Worm (Caenorhabditis elegans): ENCODE data around the gene R05H10.7.

Gene R05H10.7

DNA sequence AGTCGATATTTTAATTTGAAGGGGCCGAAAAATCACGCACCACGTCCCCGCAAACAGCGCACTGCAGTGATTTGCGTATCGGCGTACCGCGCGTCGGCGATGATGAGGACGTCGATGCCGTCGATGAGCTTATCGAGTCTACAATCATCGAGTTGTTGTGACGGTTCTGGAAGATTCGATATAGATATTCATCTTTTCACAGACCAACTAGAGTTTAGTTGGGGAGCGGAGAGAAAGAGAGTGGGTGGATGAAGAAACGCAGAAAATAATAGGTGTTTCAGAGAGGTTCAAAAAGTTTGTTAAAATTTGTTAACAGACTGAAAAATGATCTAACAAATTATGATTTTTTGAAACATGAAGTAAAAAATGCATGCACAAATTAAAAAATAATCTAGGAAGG, 37.0 kb upstream of the R05H10.7 start, which contains the start of gene nhr-61:
TSS of gene nhr-61 (minus strand) at position 168 of the 400 bp plus-strand sequence.
- TF ChIP-seq ztf-23 (GFP tag; IDR thresholded peaks at IDR 0.05) (no peak), med-1 (GFP tag; optimal IDR thresholded peaks at IDR 0.05; ENCODE audit: insufficient read depth) (no peak)

DNA sequence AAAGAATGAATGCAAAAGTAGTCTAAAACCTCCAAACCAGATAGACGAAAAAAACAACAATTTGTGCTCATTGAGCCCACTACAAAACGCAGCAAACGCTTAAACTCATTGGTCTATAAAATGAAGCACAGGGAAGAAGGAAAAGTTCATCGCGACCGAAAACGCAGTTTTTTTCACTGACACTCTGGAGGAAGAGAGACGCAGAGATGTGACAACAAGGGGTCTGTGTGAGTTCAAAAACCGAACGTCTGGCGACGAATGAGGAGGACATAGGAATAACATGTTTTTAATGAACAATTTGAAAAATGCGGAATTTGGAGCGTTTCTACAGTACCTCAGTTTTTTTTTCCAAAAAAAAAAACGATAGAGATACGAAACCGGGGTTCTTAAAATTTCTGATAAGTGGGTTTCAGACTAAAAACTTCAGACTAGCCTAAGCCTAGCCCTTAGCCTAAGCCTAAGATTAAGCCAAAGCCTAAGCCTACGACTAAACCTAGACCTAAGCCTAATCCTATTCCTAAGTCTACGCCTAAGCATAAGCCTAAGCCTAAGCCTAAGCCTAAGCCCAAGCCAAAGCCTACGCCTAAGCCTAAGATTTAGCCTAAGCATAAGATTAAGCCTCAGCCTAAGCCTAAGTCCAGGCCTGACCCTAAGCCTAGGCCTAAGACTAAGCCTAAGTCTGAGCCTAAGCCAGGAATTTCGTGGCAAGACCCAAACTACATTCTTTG, 35.9 kb upstream of the R05H10.7 start:
- TF ChIP-seq ztf-23 (GFP tag; IDR thresholded peaks at IDR 0.05) = no peak
- no peak for TF ChIP-seq T22C8.4 (GFP tag; IDR thresholded peaks at IDR 0.05)
- no peak for TF ChIP-seq ref-1 (GFP tag; conservative IDR thresholded peaks at IDR 0.05)
- no peak for TF ChIP-seq klf-2 (GFP tag; conservative IDR thresholded peaks at IDR 0.05)
- TF ChIP-seq med-1 (GFP tag; optimal IDR thresholded peaks at IDR 0.05; ENCODE audit: insufficient read depth) = no peak
- no peak for TF ChIP-seq cog-1 (tag; optimal IDR thresholded peaks at IDR 0.05)
- peak; percentile 28; the same call in 1 of the 2 replicates for TF ChIP-seq ztf-29 (GFP tag; IDR thresholded peaks at IDR 0.05)
- TF ChIP-seq tab-1 (GFP tag; IDR thresholded peaks at IDR 0.05) = no peak
- 0 out of 2 replicates have a peak, but pooled peaks have one; percentile 36 for TF ChIP-seq flt-1 (GFP tag; IDR thresholded peaks at IDR 0.05)

DNA sequence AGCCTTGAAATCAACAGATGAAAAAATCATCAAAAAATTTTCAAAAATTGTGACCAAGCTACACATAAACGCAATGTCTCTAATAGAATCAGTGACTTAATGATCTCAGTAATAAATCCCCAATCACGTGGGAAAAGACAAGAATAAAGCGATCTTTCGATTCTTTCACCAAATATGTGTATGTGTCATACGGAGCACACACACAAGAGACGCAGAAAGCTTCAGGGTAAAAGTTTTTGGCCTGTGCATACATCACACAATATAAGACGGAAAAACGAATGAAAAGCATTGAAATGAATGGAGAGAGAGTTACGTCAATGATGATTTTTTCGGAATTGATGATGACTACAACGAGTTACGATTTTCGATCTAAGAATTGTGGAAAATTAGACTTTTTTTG, 34.9 kb upstream of the R05H10.7 start:
- TF ChIP-seq ztf-23 (GFP tag; IDR thresholded peaks at IDR 0.05) (no peak), klf-2 (GFP tag; conservative IDR thresholded peaks at IDR 0.05) (no peak), cog-1 (tag; optimal IDR thresholded peaks at IDR 0.05) (no peak), flt-1 (GFP tag; IDR thresholded peaks at IDR 0.05) (no peak), ref-1 (GFP tag; conservative IDR thresholded peaks at IDR 0.05) (no peak), T22C8.4 (GFP tag; IDR thresholded peaks at IDR 0.05) (no peak), tab-1 (GFP tag; IDR thresholded peaks at IDR 0.05) (no peak), med-1 (GFP tag; optimal IDR thresholded peaks at IDR 0.05; ENCODE audit: insufficient read depth) (no peak), ztf-29 (GFP tag; IDR thresholded peaks at IDR 0.05) (no peak)

DNA sequence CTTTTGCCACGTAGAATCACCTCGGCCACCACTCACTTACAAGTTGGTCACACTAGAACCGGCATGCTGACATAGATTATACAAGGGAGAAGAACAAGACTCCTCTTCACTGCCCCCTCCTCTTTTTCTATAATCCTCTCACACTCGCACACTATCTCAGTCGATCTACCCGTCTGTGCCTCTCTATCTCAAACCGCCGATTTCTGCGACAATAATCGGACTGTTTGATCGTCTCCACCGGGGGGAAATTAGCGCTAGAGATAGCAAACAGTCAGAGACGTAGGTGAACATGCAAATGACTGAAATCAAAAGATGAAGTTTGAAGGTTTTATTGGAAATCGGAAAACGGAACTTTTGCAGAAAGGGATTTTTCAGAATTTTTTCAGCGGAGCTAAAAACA, 32.9 kb upstream of the R05H10.7 start:
- TF ChIP-seq cog-1 (tag; optimal IDR thresholded peaks at IDR 0.05) = peak; percentile 70
- TF ChIP-seq flt-1 (GFP tag; IDR thresholded peaks at IDR 0.05) = no peak

DNA sequence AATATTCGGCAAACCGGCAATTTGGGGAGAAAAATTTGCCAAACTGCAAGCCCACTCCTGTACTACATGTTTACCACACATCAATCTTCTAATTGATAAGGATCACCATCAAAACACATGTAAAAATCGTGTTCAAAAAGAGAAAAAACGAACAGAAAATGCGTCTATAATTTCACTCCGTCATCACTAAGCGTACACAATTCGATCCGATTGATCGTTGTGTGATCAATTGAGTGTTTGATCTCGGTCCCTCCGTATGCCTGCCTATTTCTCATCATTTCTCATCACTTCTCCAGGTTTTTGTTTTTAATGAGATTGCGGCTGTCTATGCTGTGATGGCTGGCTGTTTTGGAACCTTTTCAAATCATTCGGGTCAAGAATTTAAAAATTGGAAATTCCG, 29.9 kb upstream of the R05H10.7 start:
- TF ChIP-seq tab-1 (GFP tag; IDR thresholded peaks at IDR 0.05) = no peak
- TF ChIP-seq T22C8.4 (GFP tag; IDR thresholded peaks at IDR 0.05) = no peak
- no peak for TF ChIP-seq ref-1 (GFP tag; conservative IDR thresholded peaks at IDR 0.05)
- no peak for TF ChIP-seq flt-1 (GFP tag; IDR thresholded peaks at IDR 0.05)
- TF ChIP-seq klf-2 (GFP tag; conservative IDR thresholded peaks at IDR 0.05) = no peak
- TF ChIP-seq ztf-29 (GFP tag; IDR thresholded peaks at IDR 0.05) = no peak
- TF ChIP-seq med-1 (GFP tag; optimal IDR thresholded peaks at IDR 0.05; ENCODE audit: insufficient read depth) = no peak
- no peak for TF ChIP-seq ztf-23 (GFP tag; IDR thresholded peaks at IDR 0.05)
- no peak for TF ChIP-seq cog-1 (tag; optimal IDR thresholded peaks at IDR 0.05)

DNA sequence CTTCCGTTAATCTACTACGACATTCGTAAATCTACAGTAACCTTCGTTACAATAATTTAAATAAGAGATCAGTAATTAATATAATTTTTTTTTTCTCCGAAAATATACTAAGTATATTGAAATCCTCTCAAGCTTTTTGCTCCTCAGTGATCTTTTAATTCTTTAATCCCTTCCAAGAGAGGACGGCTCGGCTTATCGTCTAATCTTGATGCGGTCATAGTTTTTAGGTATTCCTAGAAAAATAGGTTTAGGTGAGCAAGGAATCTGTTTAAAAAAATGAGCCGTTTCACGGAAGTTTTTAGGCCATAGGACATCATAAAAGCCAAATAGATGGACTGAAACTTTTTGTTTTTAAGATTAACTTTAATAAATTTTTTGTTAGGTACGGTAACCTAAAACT, 23.3 kb upstream of the R05H10.7 start:
- TF ChIP-seq ztf-29 (GFP tag; IDR thresholded peaks at IDR 0.05) (no peak), cog-1 (tag; optimal IDR thresholded peaks at IDR 0.05) (no peak), ref-1 (GFP tag; conservative IDR thresholded peaks at IDR 0.05) (no peak), flt-1 (GFP tag; IDR thresholded peaks at IDR 0.05) (no peak), ztf-23 (GFP tag; IDR thresholded peaks at IDR 0.05) (no peak), med-1 (GFP tag; optimal IDR thresholded peaks at IDR 0.05; ENCODE audit: insufficient read depth) (no peak), klf-2 (GFP tag; conservative IDR thresholded peaks at IDR 0.05) (no peak), tab-1 (GFP tag; IDR thresholded peaks at IDR 0.05) (no peak), T22C8.4 (GFP tag; IDR thresholded peaks at IDR 0.05) (no peak)

DNA sequence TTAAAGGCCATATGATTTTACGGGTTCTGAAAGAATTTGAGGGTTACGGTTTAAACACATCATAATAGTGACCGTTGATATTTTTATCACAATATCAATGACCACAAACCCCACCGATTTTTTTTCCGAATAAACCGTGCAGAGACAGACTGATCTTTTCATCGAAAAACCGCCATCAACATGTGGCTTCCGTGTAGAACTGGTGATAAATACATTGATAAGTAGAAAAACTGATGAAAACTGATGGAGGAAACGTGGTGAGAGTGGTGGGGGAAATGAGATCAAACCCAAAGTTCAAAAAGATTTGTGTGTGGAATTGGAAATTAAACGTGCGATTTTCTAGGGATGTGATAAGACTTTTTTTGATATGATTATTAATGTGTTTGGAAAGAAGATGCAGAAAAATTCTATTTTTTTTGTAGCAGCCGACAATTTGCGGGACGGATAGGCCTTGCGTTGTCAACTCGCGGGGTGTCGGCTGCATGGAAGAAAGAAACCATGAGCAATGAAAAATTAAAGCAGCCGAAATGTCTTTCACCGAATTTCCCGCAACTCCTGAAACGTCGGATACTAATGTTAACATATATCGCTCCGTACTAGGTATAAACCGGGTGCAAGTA, 16.6 kb upstream of the R05H10.7 start:
- TF ChIP-seq flt-1 (GFP tag; IDR thresholded peaks at IDR 0.05) = no peak
- TF ChIP-seq T22C8.4 (GFP tag; IDR thresholded peaks at IDR 0.05) = no peak
- TF ChIP-seq cog-1 (tag; optimal IDR thresholded peaks at IDR 0.05) = no peak
- TF ChIP-seq ztf-23 (GFP tag; IDR thresholded peaks at IDR 0.05) = no peak
- TF ChIP-seq klf-2 (GFP tag; conservative IDR thresholded peaks at IDR 0.05) = no peak
- TF ChIP-seq med-1 (GFP tag; optimal IDR thresholded peaks at IDR 0.05; ENCODE audit: insufficient read depth) = no peak
- no peak for TF ChIP-seq ref-1 (GFP tag; conservative IDR thresholded peaks at IDR 0.05)
- no peak for TF ChIP-seq tab-1 (GFP tag; IDR thresholded peaks at IDR 0.05)
- no peak for TF ChIP-seq ztf-29 (GFP tag; IDR thresholded peaks at IDR 0.05)

DNA sequence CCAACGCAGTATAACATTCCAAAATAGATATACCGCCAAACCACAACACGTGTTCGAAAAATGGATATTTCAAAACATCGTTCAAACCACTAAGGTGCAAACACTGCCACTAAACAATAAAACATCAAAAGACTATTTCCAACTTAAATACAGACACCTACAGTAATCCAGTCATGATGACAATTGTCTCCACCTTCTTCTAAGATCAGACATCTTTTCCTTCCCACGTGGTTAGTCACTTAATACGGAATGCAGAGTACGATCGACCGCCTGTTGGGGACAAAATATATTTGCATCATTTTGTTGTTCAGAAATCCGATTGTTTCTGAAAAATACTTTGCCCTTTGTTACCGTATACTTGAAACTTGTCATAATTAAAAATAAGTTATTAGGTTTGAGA, 14.1 kb upstream of the R05H10.7 start:
- no peak for TF ChIP-seq flt-1 (GFP tag; IDR thresholded peaks at IDR 0.05)
- no peak for TF ChIP-seq med-1 (GFP tag; optimal IDR thresholded peaks at IDR 0.05; ENCODE audit: insufficient read depth)
- no peak for TF ChIP-seq tab-1 (GFP tag; IDR thresholded peaks at IDR 0.05)
- TF ChIP-seq ref-1 (GFP tag; conservative IDR thresholded peaks at IDR 0.05) = no peak
- TF ChIP-seq klf-2 (GFP tag; conservative IDR thresholded peaks at IDR 0.05) = no peak
- TF ChIP-seq T22C8.4 (GFP tag; IDR thresholded peaks at IDR 0.05) = no peak
- no peak for TF ChIP-seq ztf-29 (GFP tag; IDR thresholded peaks at IDR 0.05)

DNA sequence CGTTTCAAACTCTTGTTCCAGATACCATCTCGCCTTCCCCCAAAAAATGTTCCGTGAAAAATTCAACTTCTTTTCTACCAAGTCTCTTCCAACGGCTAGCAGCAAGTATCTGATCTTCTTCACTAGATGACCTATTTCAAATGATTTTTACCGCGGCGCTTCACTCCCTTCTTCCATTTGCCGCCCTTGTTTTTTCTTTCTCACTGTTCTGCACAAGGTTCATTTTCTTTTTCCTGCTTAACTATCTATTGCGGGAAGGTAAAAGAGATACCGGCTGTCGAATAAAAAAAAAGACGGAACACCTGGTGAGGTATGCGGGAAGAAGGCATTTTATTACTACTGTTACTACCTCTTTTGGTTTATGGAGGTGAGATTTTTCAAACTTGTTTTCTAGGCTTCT, 12.3 kb upstream of the R05H10.7 start, which contains the start of gene cdh-7:
TSS of gene cdh-7 (plus strand) at position 214 of the 400 bp plus-strand sequence.
- TF ChIP-seq T22C8.4 (GFP tag; IDR thresholded peaks at IDR 0.05) = no peak
- no peak for TF ChIP-seq cog-1 (tag; optimal IDR thresholded peaks at IDR 0.05)
- no peak for TF ChIP-seq ztf-29 (GFP tag; IDR thresholded peaks at IDR 0.05)
- TF ChIP-seq flt-1 (GFP tag; IDR thresholded peaks at IDR 0.05) = no peak
- TF ChIP-seq med-1 (GFP tag; optimal IDR thresholded peaks at IDR 0.05; ENCODE audit: insufficient read depth) = no peak
- no peak for TF ChIP-seq ztf-23 (GFP tag; IDR thresholded peaks at IDR 0.05)
- TF ChIP-seq klf-2 (GFP tag; conservative IDR thresholded peaks at IDR 0.05) = no peak
- TF ChIP-seq tab-1 (GFP tag; IDR thresholded peaks at IDR 0.05) = no peak

DNA sequence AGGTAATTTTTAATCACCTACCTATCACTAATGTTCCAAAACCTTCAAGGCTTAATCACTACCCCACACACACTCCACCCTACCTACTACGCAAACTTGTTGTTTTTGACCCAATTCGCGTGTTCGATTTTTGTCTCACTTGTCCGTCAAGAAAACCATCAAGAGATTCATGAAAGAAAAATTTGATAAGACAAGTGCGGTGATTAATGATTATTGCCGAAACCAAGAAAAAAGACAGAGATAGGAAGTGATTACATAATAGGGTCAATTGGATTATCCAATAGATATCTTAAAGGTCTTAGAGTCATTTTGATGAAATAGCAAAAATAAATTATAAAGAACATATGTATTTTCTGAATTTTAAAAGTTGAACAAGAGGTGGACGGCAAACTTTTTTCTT, 11.1 kb upstream of the R05H10.7 start:
- TF ChIP-seq med-1 (GFP tag; optimal IDR thresholded peaks at IDR 0.05; ENCODE audit: insufficient read depth) (no peak), ztf-23 (GFP tag; IDR thresholded peaks at IDR 0.05) (no peak), klf-2 (GFP tag; conservative IDR thresholded peaks at IDR 0.05) (no peak)

All from whole organism, midembryonic.